Fruit fly (Drosophila melanogaster): ENCODE data around the gene Spn38F.

- TF ChIP-seq usp (GFP tag; optimal IDR thresholded peaks at IDR 0.05) (no peak), psq (optimal IDR thresholded peaks at IDR 0.05) (no peak), Dll (optimal IDR thresholded peaks at IDR 0.05) (no peak), EcR (GFP tag; optimal IDR thresholded peaks at IDR 0.05) (no peak)
These were observed 15.1 kb downstream of the Spn38F start, which contains the start of gene CG9331 for dm6 chr2L:20822489-20823195.
